Worm (Caenorhabditis elegans) whole organism, early embryonic: Measurements from ENCODE around the gene C26D10.6.

Source experiments
- ama-1 ChIP-seq: fragments of 150-350 bp; optimal IDR thresholded peaks from 2 replicates; lab custom pipeline; 2014
- ets-7 ChIP-seq: sonication (generic microtip); optimal IDR thresholded peaks from 2 replicates; lab custom pipeline; 2016; ENCODE audit warnings: missing genotype, missing genetic modification characterization, missing compliant biosample characterization
- hmbx-1 ChIP-seq: sonication (generic microtip); optimal IDR thresholded peaks from 2 replicates; lab custom pipeline; 2016; ENCODE audit warnings: mild to moderate bottlenecking, missing genetic modification characterization, missing compliant biosample characterization
- hnd-1 ChIP-seq: sonication (generic microtip); optimal IDR thresholded peaks from 2 replicates; lab custom pipeline; 2016; ENCODE audit warnings: missing genetic modification characterization, missing compliant biosample characterization
- pes-1 ChIP-seq: fragments of 200-800 bp; sonication (Bioruptor generic); IDR thresholded peaks from 2 replicates; pipeline ENCODE4 v1.3.6; 2022; ENCODE audit warnings: missing genetic modification reagents, missing genetic modification characterization, missing compliant biosample characterization
- scrt-1 ChIP-seq: fragments of 200-800 bp; sonication (Bioruptor generic); IDR thresholded peaks from 2 replicates; pipeline ENCODE4 v1.3.6; 2022; ENCODE audit warnings: missing genetic modification characterization, missing compliant biosample characterization
- tbx-37 ChIP-seq: fragments of 200-800 bp; sonication (Bioruptor generic); conservative IDR thresholded peaks from 2 replicates; pipeline ENCODE4 v1.3.6; 2022; ENCODE audit warnings: missing genetic modification reagents, missing genetic modification characterization, missing compliant biosample characterization

- TF ChIP-seq hmbx-1 (tag; lab: Kevin White, UChicago) (no peak), ama-1 (no peak), hnd-1 (tag; lab: Kevin White, UChicago) (no peak), ets-7 (tag; lab: Kevin White, UChicago) (no peak), scrt-1 (GFP tag; lab: Robert Waterston, UW) (no peak), pes-1 (no peak), tbx-37 (no peak)
Measured at ce11 chrII:8358466-8358865, 4.0 kb upstream of the C26D10.6 start.
